Worm (Caenorhabditis elegans) whole organism, L1 larva: ENCODE data around the gene T08B6.4.

ENCODE experiments used
- elt-3 ChIP-seq, 6 experiments: fragments of 150-350 bp in 1 of 6; sonication (generic microtip); optimal IDR thresholded peaks; 2 replicates each; lab custom pipeline; 2017 to 2018; ENCODE audit warnings: missing biosample characterization in 6 of 6, missing genetic modification characterization in 6 of 6, inconsistent platforms in 1 of 6
- pag-3 ChIP-seq: sonication (generic microtip); optimal IDR thresholded peaks from 2 replicates; lab custom pipeline; 2017; ENCODE audit warnings: missing genetic modification characterization, mild to moderate bottlenecking, missing compliant biosample characterization, antibody characterized with exemption, borderline replicate concordance; ENCODE audit not compliant: insufficient read depth
- sptf-1 ChIP-seq: fragments of 150-350 bp; optimal IDR thresholded peaks from 2 replicates; lab custom pipeline; 2014; ENCODE audit warnings: missing biosample characterization, missing genetic modification characterization

DNA sequence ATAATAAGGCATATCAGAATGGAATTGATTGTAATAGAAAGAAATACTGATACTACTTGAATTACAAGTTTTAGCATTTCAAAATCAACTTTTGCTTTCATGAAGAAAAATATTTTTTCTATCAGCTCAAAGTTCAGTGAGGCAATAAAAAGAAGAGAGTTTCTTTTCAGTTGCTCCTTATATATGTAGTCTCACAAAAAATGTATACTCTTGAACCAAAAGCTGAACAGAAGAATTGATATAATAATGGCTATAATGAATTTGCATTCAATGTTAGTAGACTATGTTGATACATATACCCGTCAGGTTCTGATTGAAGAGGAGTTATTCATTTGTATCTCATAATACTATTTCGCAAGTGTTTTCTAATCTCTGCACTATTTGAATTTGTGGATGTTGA, 30.9 kb upstream of the T08B6.4 start, which contains the start of gene str-174:
- TF ChIP-seq elt-3 (tag; optimal IDR thresholded peaks at IDR 0.05; lab: Kevin White, UChicago), result no peak
- TF ChIP-seq sptf-1 (tag; lab: Kevin White, UChicago), result no peak
- TF ChIP-seq pag-3, result no peak
